Worm (Caenorhabditis elegans): ENCODE measurements around the gene gst-40.

Gene gst-40

DNA sequence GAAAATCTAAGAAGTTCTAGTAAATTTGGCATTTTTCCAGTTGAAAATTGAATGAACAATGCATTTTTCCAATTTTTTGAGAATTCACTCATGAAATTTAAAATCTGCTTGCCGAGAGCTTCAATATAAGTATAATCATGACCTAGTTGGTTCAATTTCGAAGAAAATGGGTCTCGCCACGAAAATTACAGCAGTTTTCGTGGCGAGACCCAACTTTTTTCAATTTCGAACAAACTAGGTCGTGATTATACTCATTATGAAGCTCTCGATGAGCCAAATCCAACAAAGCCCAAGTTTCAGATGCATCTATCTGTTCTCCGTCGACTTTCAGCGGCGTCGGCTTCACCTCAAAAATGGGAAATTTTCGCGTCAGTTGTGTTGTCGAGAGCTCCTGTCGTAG lies 40.2 kb downstream of the gst-40 start, which contains the start of gene mrpl-46:
Gene mrpl-46 (plus strand): TSS at position 301 of the 400 bp plus-strand sequence.
- TF ChIP-seq tab-1 (GFP tag; IDR thresholded peaks at IDR 0.05): no peak
- TF ChIP-seq cog-1 (tag; optimal IDR thresholded peaks at IDR 0.05): no peak
- TF ChIP-seq ref-1 (GFP tag; conservative IDR thresholded peaks at IDR 0.05): no peak
- TF ChIP-seq ztf-29 (GFP tag; IDR thresholded peaks at IDR 0.05): no peak
- no peak for TF ChIP-seq T22C8.4 (GFP tag; IDR thresholded peaks at IDR 0.05)
- no peak for TF ChIP-seq klf-2 (GFP tag; conservative IDR thresholded peaks at IDR 0.05)
- no peak for TF ChIP-seq med-1 (GFP tag; optimal IDR thresholded peaks at IDR 0.05; ENCODE audit: insufficient read depth)
- no peak for TF ChIP-seq ztf-23 (GFP tag; IDR thresholded peaks at IDR 0.05)
- no peak for TF ChIP-seq flt-1 (GFP tag; IDR thresholded peaks at IDR 0.05)

DNA sequence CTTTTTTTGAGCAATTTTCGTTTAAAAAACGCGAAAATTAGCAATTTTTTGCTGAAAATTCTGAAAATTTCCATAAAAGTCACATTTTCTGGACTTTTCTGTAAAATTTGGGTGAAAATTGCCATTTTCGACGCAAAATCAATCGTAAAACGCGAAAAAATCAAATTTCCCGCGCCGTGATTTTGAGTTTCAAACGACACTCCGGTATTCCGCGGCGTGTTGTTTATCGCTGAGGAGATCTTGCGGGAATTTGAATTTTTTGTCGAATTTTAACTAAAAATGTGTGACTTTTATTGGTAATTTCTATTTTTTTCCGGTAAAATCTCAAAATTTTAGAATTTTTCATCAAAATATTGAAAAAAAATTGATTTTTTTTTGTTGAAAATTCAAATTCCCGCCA lies 40.9 kb downstream of the gst-40 start:
- TF ChIP-seq ztf-29 (GFP tag; IDR thresholded peaks at IDR 0.05) (no peak), cog-1 (tag; optimal IDR thresholded peaks at IDR 0.05) (no peak), klf-2 (GFP tag; conservative IDR thresholded peaks at IDR 0.05) (no peak), ref-1 (GFP tag; conservative IDR thresholded peaks at IDR 0.05) (no peak), flt-1 (GFP tag; IDR thresholded peaks at IDR 0.05) (no peak), med-1 (GFP tag; optimal IDR thresholded peaks at IDR 0.05; ENCODE audit: insufficient read depth) (no peak), T22C8.4 (GFP tag; IDR thresholded peaks at IDR 0.05) (no peak), ztf-23 (GFP tag; IDR thresholded peaks at IDR 0.05) (no peak), tab-1 (GFP tag; IDR thresholded peaks at IDR 0.05) (no peak)

DNA sequence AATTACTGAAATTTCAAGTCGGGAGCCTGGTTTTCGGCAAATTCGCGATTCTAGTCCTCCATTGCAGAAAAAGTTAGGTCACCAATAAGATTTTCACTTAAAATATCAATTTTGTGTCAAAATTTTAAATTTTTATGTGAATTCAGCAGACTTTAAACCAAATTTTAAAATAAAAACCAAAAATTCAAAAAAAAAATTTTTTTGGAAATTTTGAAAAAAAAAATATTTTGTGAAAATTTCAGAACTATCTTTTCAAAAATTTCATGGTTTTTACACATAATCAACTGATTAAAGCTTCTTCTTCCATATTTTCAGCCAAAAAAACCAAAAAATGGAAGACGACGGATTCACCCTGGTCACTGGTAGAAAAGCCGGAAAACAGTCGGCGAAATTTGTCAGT lies 44.5 kb downstream of the gst-40 start, which contains the start of gene Y55F3BL.4:
Gene Y55F3BL.4 (plus strand): TSS at position 301 of the 400 bp plus-strand sequence.
- TF ChIP-seq ztf-23 (GFP tag; IDR thresholded peaks at IDR 0.05) (no peak), cog-1 (tag; optimal IDR thresholded peaks at IDR 0.05) (no peak), ref-1 (GFP tag; conservative IDR thresholded peaks at IDR 0.05) (no peak), med-1 (GFP tag; optimal IDR thresholded peaks at IDR 0.05; ENCODE audit: insufficient read depth) (no peak)

DNA sequence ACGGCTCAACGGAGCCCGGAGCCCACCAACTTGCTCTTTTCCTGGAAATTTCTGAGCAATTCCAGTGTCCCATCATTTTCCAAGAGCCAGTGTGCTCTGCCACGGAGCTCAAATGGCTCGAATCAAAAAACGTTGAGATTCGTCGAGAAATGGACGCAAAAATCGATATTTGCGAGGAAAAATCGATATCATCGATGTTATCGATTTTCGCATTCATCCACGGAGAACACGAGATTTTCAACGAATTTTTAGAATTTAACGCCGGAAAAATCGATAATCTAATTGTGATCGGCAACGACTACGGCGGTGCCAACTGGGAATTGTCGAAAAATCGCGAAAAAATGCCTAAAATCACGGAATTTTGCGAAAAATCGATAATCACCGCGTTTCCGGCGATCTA lies 45.4 kb downstream of the gst-40 start:
- TF ChIP-seq T22C8.4 (GFP tag; IDR thresholded peaks at IDR 0.05) (peak; percentile 59), tab-1 (GFP tag; IDR thresholded peaks at IDR 0.05) (no peak)

DNA sequence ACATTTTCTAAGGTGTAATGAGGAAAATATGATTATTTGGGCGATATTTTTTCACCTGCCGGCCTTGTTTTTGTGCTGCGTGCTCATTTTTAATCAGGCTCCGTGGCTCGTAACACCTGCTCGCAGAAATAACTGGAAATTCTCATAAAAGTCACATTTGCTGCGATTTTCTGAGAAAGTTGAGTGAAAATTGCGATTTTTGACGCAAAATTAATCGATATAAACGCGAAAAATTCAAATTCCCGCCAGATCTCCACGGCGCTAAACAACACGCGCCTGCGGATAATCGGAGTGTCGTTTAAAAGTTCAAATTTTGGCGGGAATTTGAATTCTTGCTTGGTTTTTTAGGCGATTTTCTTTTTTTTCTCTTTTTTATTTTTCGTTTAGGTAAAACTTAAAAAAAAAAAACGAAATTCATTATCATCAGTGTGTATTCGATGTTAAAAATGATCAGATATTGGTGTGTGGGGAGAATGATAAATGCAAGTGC lies 46.8 kb downstream of the gst-40 start, which contains the start of gene Y55F3BL.6:
Gene Y55F3BL.6 (minus strand): TSS at position 51 of the 490 bp plus-strand sequence.
- TF ChIP-seq ztf-23 (GFP tag; IDR thresholded peaks at IDR 0.05): no peak
- TF ChIP-seq flt-1 (GFP tag; IDR thresholded peaks at IDR 0.05): no peak
- no peak for TF ChIP-seq cog-1 (tag; optimal IDR thresholded peaks at IDR 0.05)
- no peak for TF ChIP-seq tab-1 (GFP tag; IDR thresholded peaks at IDR 0.05)
- TF ChIP-seq med-1 (GFP tag; optimal IDR thresholded peaks at IDR 0.05; ENCODE audit: insufficient read depth): no peak
- TF ChIP-seq klf-2 (GFP tag; conservative IDR thresholded peaks at IDR 0.05): no peak
- no peak for TF ChIP-seq ztf-29 (GFP tag; IDR thresholded peaks at IDR 0.05)
- TF ChIP-seq T22C8.4 (GFP tag; IDR thresholded peaks at IDR 0.05): no peak
- no peak for TF ChIP-seq ref-1 (GFP tag; conservative IDR thresholded peaks at IDR 0.05)

Data from whole organism, midembryonic.